Worm (Caenorhabditis elegans) whole organism, L4 larva: ENCODE results near the gene lgc-8.

Source experiments
- F44E2.7 ChIP-seq: fragments of 200-800 bp; sonication (Bioruptor generic); IDR thresholded peaks from 2 replicates; pipeline ENCODE4 v2.1.2; 2022; ENCODE audit warnings: missing genetic modification characterization, missing compliant biosample characterization
- R02D3.7 ChIP-seq: fragments of 150-350 bp; sonication (generic microtip); optimal IDR thresholded peaks from 3 replicates; lab custom pipeline; 2014; ENCODE audit warnings: missing biosample characterization, missing genetic modification characterization
- Y48G9A.11 ChIP-seq: fragments of 200-800 bp; sonication (Bioruptor generic); IDR thresholded peaks from 2 replicates; pipeline ENCODE4 v1.3.6; 2022; ENCODE audit warnings: missing genetic modification reagents, missing genetic modification characterization, missing compliant biosample characterization
- aha-1 ChIP-seq: fragments of 150-350 bp; peaks from one replicate; lab custom pipeline; 2014; ENCODE audit warnings: missing biosample characterization, missing genetic modification characterization
- aly-2 ChIP-seq: sonication (generic microtip); optimal IDR thresholded peaks from 2 replicates; lab custom pipeline; 2018; ENCODE audit warnings: missing biosample characterization, missing genetic modification characterization
- ama-1 ChIP-seq: fragments of 150-350 bp; optimal IDR thresholded peaks from 2 replicates; lab custom pipeline; 2014; ENCODE audit warnings: inconsistent platforms, mixed read lengths
- attf-4 ChIP-seq: sonication (generic microtip); optimal IDR thresholded peaks from 3 replicates; lab custom pipeline; 2017; ENCODE audit warnings: missing biosample characterization, missing genetic modification characterization
- ceh-20 ChIP-seq: fragments of 200-800 bp; sonication (Bioruptor generic); IDR thresholded peaks from 2 replicates; pipeline ENCODE4 v1.3.6; 2022; ENCODE audit warnings: missing genetic modification reagents, missing genetic modification characterization, missing compliant biosample characterization
- ceh-32 ChIP-seq: sonication (generic microtip); optimal IDR thresholded peaks from 2 replicates; lab custom pipeline; 2016; ENCODE audit warnings: mild to moderate bottlenecking, missing genetic modification characterization, missing compliant biosample characterization; ENCODE audit not compliant: poor library complexity
- ceh-44 ChIP-seq: fragments of 200-800 bp; sonication (Bioruptor generic); IDR thresholded peaks from 2 replicates; pipeline ENCODE4 v1.3.6; 2022; ENCODE audit warnings: missing genetic modification reagents, missing genetic modification characterization, missing compliant biosample characterization
- ceh-62 ChIP-seq: sonication (generic microtip); optimal IDR thresholded peaks from 2 replicates; lab custom pipeline; 2017; ENCODE audit warnings: missing biosample characterization, missing genetic modification characterization
- ceh-82 ChIP-seq: sonication (generic microtip); optimal IDR thresholded peaks from 2 replicates; lab custom pipeline; 2017; ENCODE audit warnings: missing biosample characterization, missing genetic modification characterization
- ces-1 ChIP-seq: fragments of 150-350 bp; sonication (generic microtip); optimal IDR thresholded peaks from 4 replicates; lab custom pipeline; 2014; ENCODE audit warnings: missing biosample characterization, missing genetic modification reagents, missing genetic modification characterization
- ctbp-1 ChIP-seq: fragments of 200-800 bp; sonication (Bioruptor generic); IDR thresholded peaks from 2 replicates; pipeline ENCODE4 v1.3.6; 2022; ENCODE audit warnings: missing genetic modification reagents, missing genetic modification characterization, missing compliant biosample characterization
- daf-12 ChIP-seq: fragments of 150-350 bp; optimal IDR thresholded peaks from 2 replicates; lab custom pipeline; 2014; ENCODE audit warnings: missing biosample characterization, missing genetic modification reagents, missing genetic modification characterization
- dmd-8 ChIP-seq: fragments of 200-800 bp; sonication (Bioruptor generic); IDR thresholded peaks from 2 replicates; pipeline ENCODE4 v1.3.6; 2022; ENCODE audit warnings: missing genetic modification characterization, missing compliant biosample characterization
- dve-1 ChIP-seq: sonication (generic microtip); optimal IDR thresholded peaks from 2 replicates; lab custom pipeline; 2017; ENCODE audit warnings: antibody characterized with exemption, mild to moderate bottlenecking, missing genetic modification characterization, missing compliant biosample characterization; ENCODE audit not compliant: insufficient read depth
- fos-1 ChIP-seq: fragments of 150-350 bp; optimal IDR thresholded peaks from 2 replicates; lab custom pipeline; 2014; ENCODE audit warnings: missing biosample characterization, missing genetic modification characterization
- lin-13 ChIP-seq: fragments of 150-350 bp; optimal IDR thresholded peaks from 2 replicates; lab custom pipeline; 2014; ENCODE audit warnings: missing biosample characterization, missing genetic modification reagents, missing genetic modification characterization
- lin-15B ChIP-seq: fragments of 150-350 bp; sonication (generic microtip); optimal IDR thresholded peaks from 3 replicates; lab custom pipeline; 2014; ENCODE audit warnings: missing biosample characterization, missing genetic modification characterization
- lin-29 ChIP-seq: fragments of 200-800 bp; sonication (Bioruptor generic); IDR thresholded peaks from 2 replicates; pipeline ENCODE4 v1.3.6; 2022; ENCODE audit warnings: missing genetic modification reagents, missing genetic modification characterization, missing compliant biosample characterization
- lin-38 ChIP-seq: fragments of 200-800 bp; sonication (Bioruptor generic); IDR thresholded peaks from 2 replicates; pipeline ENCODE4 v1.3.6; 2022; ENCODE audit warnings: missing genetic modification reagents, missing genetic modification characterization, missing compliant biosample characterization
- lin-39 ChIP-seq: fragments of 150-350 bp; optimal IDR thresholded peaks from 2 replicates; lab custom pipeline; 2014; ENCODE audit warnings: missing biosample characterization, missing genetic modification reagents, missing genetic modification characterization
- lir-3 ChIP-seq: sonication (generic microtip); optimal IDR thresholded peaks from 2 replicates; lab custom pipeline; 2016; ENCODE audit warnings: mild to moderate bottlenecking, missing genetic modification characterization, missing compliant biosample characterization
- lsy-2 ChIP-seq, 2 experiments: fragments of 150-350 bp in 1 of 2; sonication (generic microtip) in 1 of 2; optimal IDR thresholded peaks; 2 replicates each; lab custom pipeline; 2014 to 2017; ENCODE audit warnings: missing biosample characterization in 2 of 2, missing genetic modification characterization in 2 of 2
- mdt-29 ChIP-seq: fragments of 200-800 bp; sonication (Bioruptor generic); IDR thresholded peaks from 2 replicates; pipeline ENCODE4 v1.3.6; 2022; ENCODE audit warnings: missing genetic modification reagents, missing genetic modification characterization, missing compliant biosample characterization
- mes-2 ChIP-seq: sonication (generic microtip); optimal IDR thresholded peaks from 2 replicates; lab custom pipeline; 2016; ENCODE audit warnings: missing genotype, mild to moderate bottlenecking, missing genetic modification characterization, missing compliant biosample characterization; ENCODE audit not compliant: poor library complexity, severe bottlenecking
- mxl-2 ChIP-seq: fragments of 200-800 bp; sonication (Bioruptor generic); conservative IDR thresholded peaks from 2 replicates; pipeline ENCODE4 v1.3.6; 2022; ENCODE audit warnings: missing genetic modification reagents, missing genetic modification characterization, missing compliant biosample characterization
- nhr-10 ChIP-seq: fragments of 150-350 bp; optimal IDR thresholded peaks from 2 replicates; lab custom pipeline; 2014; ENCODE audit warnings: missing biosample characterization, missing genetic modification characterization
- nhr-102 ChIP-seq: sonication (generic microtip); optimal IDR thresholded peaks from 2 replicates; lab custom pipeline; 2016; ENCODE audit warnings: mild to moderate bottlenecking, missing genetic modification characterization, moderate library complexity, missing compliant biosample characterization
- nhr-111 ChIP-seq: fragments of 200-800 bp; sonication (Bioruptor generic); optimal IDR thresholded peaks from 2 replicates; lab custom pipeline; 2018; ENCODE audit warnings: mild to moderate bottlenecking, missing genetic modification characterization, missing compliant biosample characterization
- nhr-28 ChIP-seq: fragments of 150-350 bp; optimal IDR thresholded peaks from 2 replicates; lab custom pipeline; 2014; ENCODE audit warnings: missing biosample characterization, missing genetic modification characterization
- nhr-41 ChIP-seq: fragments of 200-800 bp; sonication (Bioruptor generic); IDR thresholded peaks from 2 replicates; pipeline ENCODE4 v1.3.6; 2022; ENCODE audit warnings: missing genetic modification reagents, missing genetic modification characterization, missing compliant biosample characterization
- nhr-48 ChIP-seq: sonication (generic microtip); optimal IDR thresholded peaks from 2 replicates; lab custom pipeline; 2016; ENCODE audit warnings: mild to moderate bottlenecking, missing genetic modification characterization, missing compliant biosample characterization
- pha-4 ChIP-seq, 2 experiments: fragments of 150-350 bp in 1 of 2; fragments of 200-800 bp in 1 of 2; sonication (Bioruptor generic) in 1 of 2; IDR thresholded peaks in 1 of 2; optimal IDR thresholded peaks in 1 of 2; 2 replicates each; pipeline versions ENCODE4 v1.3.6 to Lab custom; 2014 to 2022; ENCODE audit warnings: missing genetic modification characterization in 2 of 2, missing genetic modification reagents in 2 of 2, missing biosample characterization in 1 of 2, missing compliant biosample characterization in 1 of 2
- rbr-2 ChIP-seq: sonication (generic microtip); optimal IDR thresholded peaks from 2 replicates; lab custom pipeline; 2016; ENCODE audit warnings: missing genotype, missing genetic modification characterization, missing compliant biosample characterization
- sdz-12 ChIP-seq: fragments of 200-800 bp; sonication (Bioruptor generic); optimal IDR thresholded peaks from 2 replicates; lab custom pipeline; 2018; ENCODE audit warnings: mild to moderate bottlenecking, missing genetic modification characterization, missing compliant biosample characterization
- snpc-1.2 ChIP-seq: fragments of 200-800 bp; sonication (Bioruptor generic); IDR thresholded peaks from 2 replicates; pipeline ENCODE4 v1.3.6; 2022; ENCODE audit warnings: missing genetic modification reagents, missing genetic modification characterization, missing compliant biosample characterization
- unc-130 ChIP-seq: sonication (generic microtip); optimal IDR thresholded peaks from 2 replicates; lab custom pipeline; 2016; ENCODE audit warnings: missing genetic modification reagents, missing genetic modification characterization, missing compliant biosample characterization
- zfp-3 ChIP-seq: fragments of 200-800 bp; sonication (Bioruptor generic); conservative IDR thresholded peaks from 2 replicates; pipeline ENCODE4 v1.3.6; 2022; ENCODE audit warnings: missing genetic modification reagents, missing genetic modification characterization, missing compliant biosample characterization
- zip-11 ChIP-seq: fragments of 200-800 bp; sonication (Bioruptor generic); IDR thresholded peaks from 2 replicates; pipeline ENCODE4 v1.3.6; 2022; ENCODE audit warnings: missing genetic modification characterization, missing compliant biosample characterization
- ztf-11 ChIP-seq: fragments of 150-350 bp; optimal IDR thresholded peaks from 2 replicates; lab custom pipeline; 2014; ENCODE audit warnings: missing biosample characterization, missing genetic modification characterization

lgc-8 gene

ce11 chrIV:14767693-14768251, 52.2 kb downstream of the lgc-8 start, which contains the start of the genes mrps-7 and Y57G11C.3 (continued):
- TF ChIP-seq lin-15B (tag; lab: Kevin White, UChicago): peak; percentile 77
- no peak for TF ChIP-seq fos-1
- peak; percentile 27 for TF ChIP-seq unc-130 (GFP tag; lab: Kevin White, UChicago)
- no peak for TF ChIP-seq ceh-62 (tag; lab: Kevin White, UChicago)
- no peak for TF ChIP-seq nhr-111 (GFP tag; lab: Kevin White, UChicago)
- TF ChIP-seq nhr-41 (GFP tag; lab: Robert Waterston, UW): no peak
- no peak for TF ChIP-seq daf-12 (tag; lab: Kevin White, UChicago)
- TF ChIP-seq ceh-82 (tag; lab: Kevin White, UChicago): no peak
- peak; percentile 93 for TF ChIP-seq R02D3.7 (tag; lab: Kevin White, UChicago)
- TF ChIP-seq ceh-32 (tag; lab: Kevin White, UChicago): no peak
- peak; percentile 24 for TF ChIP-seq nhr-48
- TF ChIP-seq mxl-2 (GFP tag; lab: Robert Waterston, UW): no peak
- TF ChIP-seq aly-2 (tag; lab: Kevin White, UChicago): no peak
- 0 out of 2 replicates have a peak, but pooled peaks have one; percentile 52 for TF ChIP-seq ctbp-1 (GFP tag; lab: Robert Waterston, UW)
- TF ChIP-seq attf-4: no peak
- TF ChIP-seq lir-3 (tag; lab: Kevin White, UChicago): no peak
- no peak for TF ChIP-seq ceh-44
- no peak for TF ChIP-seq mdt-29 (GFP tag; lab: Robert Waterston, UW)
- TF ChIP-seq zfp-3 (GFP tag; lab: Robert Waterston, UW): no peak
- peak; percentile 75 for TF ChIP-seq nhr-102 (tag; lab: Kevin White, UChicago)
- peak; percentile 96 for TF ChIP-seq Y48G9A.11
- no peak for TF ChIP-seq sdz-12
- no peak for TF ChIP-seq zip-11 (GFP tag; lab: Robert Waterston, UW)
- TF ChIP-seq nhr-28 (tag; lab: Kevin White, UChicago): peak; percentile 87
- TF ChIP-seq lin-39 (tag; lab: Kevin White, UChicago): no peak
- no peak for TF ChIP-seq dmd-8
- no peak for TF ChIP-seq F44E2.7 (GFP tag; lab: Robert Waterston, UW)
- TF ChIP-seq lin-29: no peak
- no peak for TF ChIP-seq nhr-10 (tag; lab: Kevin White, UChicago)
- peak; percentile 85 for TF ChIP-seq rbr-2 (tag; lab: Kevin White, UChicago)
- peak; percentile 67 to 95 for TF ChIP-seq lsy-2 (tag; optimal IDR thresholded peaks at IDR 0.05; lab: Kevin White, UChicago)
- peak; percentile 76 for TF ChIP-seq lin-13 (GFP tag; lab: Kevin White, UChicago)
- TF ChIP-seq ceh-20 (GFP tag; lab: Robert Waterston, UW): no peak
- TF ChIP-seq ztf-11: no peak

- TF ChIP-seq pha-4 (GFP tag; IDR thresholded peaks at IDR 0.05; lab: Robert Waterston, UW) (peak; percentile 21; the same call in 1 of the 2 replicates), pha-4 (tag; optimal IDR thresholded peaks at IDR 0.05; lab: Kevin White, UChicago) (no peak), snpc-1.2 (GFP tag; lab: Robert Waterston, UW) (peak; percentile 83), ama-1 (lab: Kevin White, UChicago) (peak; percentile 7), nhr-10 (tag; lab: Kevin White, UChicago) (no peak), ces-1 (GFP tag; lab: Kevin White, UChicago) (no peak), mes-2 (tag; lab: Kevin White, UChicago) (peak; percentile 27), aha-1 (tag; lab: Kevin White, UChicago) (peak; percentile 66), dve-1 (tag; lab: Kevin White, UChicago) (peak; percentile 14), lin-38 (GFP tag; lab: Robert Waterston, UW) (peak; percentile 66)
These were observed 53.7 kb downstream of the lgc-8 start, which contains the start of gene Y57G11C.43 for ce11 chrIV:14769218-14769835. Y57G11C.43 (plus strand) TSS chrIV:14769441.
